Worm (Caenorhabditis elegans): ENCODE results near the gene K08E5.5.

DNA sequence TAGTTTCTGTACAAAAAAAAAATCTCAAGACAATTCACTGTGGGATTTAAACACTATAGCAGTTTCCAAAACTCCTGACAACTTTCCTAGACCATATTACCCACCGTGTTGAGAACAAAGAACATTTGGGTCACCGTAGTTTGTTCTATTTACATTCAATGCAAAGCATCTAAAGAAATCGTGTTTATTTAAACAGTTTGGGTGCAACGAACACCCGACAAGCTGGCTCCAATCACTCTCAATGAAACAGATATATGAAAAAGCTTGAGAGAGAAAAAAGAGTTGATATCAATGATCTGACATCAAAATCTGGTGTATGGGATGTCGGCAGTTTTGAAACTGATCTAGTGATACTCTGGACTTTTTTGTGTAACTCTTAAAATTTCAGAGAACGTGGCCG lies 5.3 kb downstream of the K08E5.5 start:
- TF ChIP-seq lin-39 (tag; optimal IDR thresholded peaks at IDR 0.05) (no peak), zag-1 (tag; optimal IDR thresholded peaks at IDR 0.05) (no peak), lsy-2 (tag; optimal IDR thresholded peaks at IDR 0.05) (peak in 1 of 2 experiments; percentile 20), nhr-12 (tag; optimal IDR thresholded peaks at IDR 0.05) (no peak), unc-39 (tag; optimal IDR thresholded peaks at IDR 0.05) (no peak), nhr-237 (tag; optimal IDR thresholded peaks at IDR 0.05) (no peak), ceh-16 (tag; optimal IDR thresholded peaks at IDR 0.05) (no peak), ZK546.5 (tag; optimal IDR thresholded peaks at IDR 0.05) (no peak), elt-3 (tag; optimal IDR thresholded peaks at IDR 0.05) (no peak)

Data from whole organism, L2 larva.